Worm (Caenorhabditis elegans) whole organism, midembryonic: ENCODE results near the gene suds-3.

ENCODE experiments used
- T22C8.4 ChIP-seq: fragments of 200-800 bp; sonication (Bioruptor generic); IDR thresholded peaks from 2 replicates; pipeline ENCODE4 v1.3.6; 2022; ENCODE audit warnings: missing genetic modification characterization, missing compliant biosample characterization
- cog-1 ChIP-seq: sonication (generic microtip); optimal IDR thresholded peaks from 2 replicates; lab custom pipeline; 2016; ENCODE audit warnings: missing genetic modification characterization, missing compliant biosample characterization
- flt-1 ChIP-seq: fragments of 200-800 bp; sonication (Bioruptor generic); IDR thresholded peaks from 2 replicates; pipeline ENCODE4 v1.3.6; 2022; ENCODE audit warnings: missing genetic modification characterization, missing compliant biosample characterization
- klf-2 ChIP-seq: fragments of 200-800 bp; sonication (Bioruptor generic); conservative IDR thresholded peaks from 2 replicates; pipeline ENCODE4 v1.3.6; 2022; ENCODE audit warnings: missing genetic modification reagents, missing genetic modification characterization, missing compliant biosample characterization
- med-1 ChIP-seq: sonication (generic microtip); optimal IDR thresholded peaks from 2 replicates; lab custom pipeline; 2017; ENCODE audit warnings: missing genetic modification characterization, mild to moderate bottlenecking, missing compliant biosample characterization, antibody characterized with exemption, missing genetic modification reagents; ENCODE audit not compliant: insufficient read depth
- ref-1 ChIP-seq: fragments of 200-800 bp; sonication (Bioruptor generic); conservative IDR thresholded peaks from 2 replicates; pipeline ENCODE4 v1.3.6; 2022; ENCODE audit warnings: missing genetic modification reagents, missing genetic modification characterization, missing compliant biosample characterization
- ztf-23 ChIP-seq: fragments of 200-800 bp; sonication (Bioruptor generic); IDR thresholded peaks from 2 replicates; pipeline ENCODE4 v1.3.6; 2022; ENCODE audit warnings: missing genetic modification reagents, missing genetic modification characterization, missing compliant biosample characterization
- ztf-29 ChIP-seq: fragments of 200-800 bp; sonication (Bioruptor generic); IDR thresholded peaks from 2 replicates; pipeline ENCODE4 v1.3.6; 2022; ENCODE audit warnings: missing genetic modification reagents, missing genetic modification characterization, missing compliant biosample characterization

ce11 chrV:9918410-9918809 lies 12.4 kb upstream of the suds-3 start, which contains the start of gene C50H2.5:
- TF ChIP-seq flt-1 (GFP tag; lab: Robert Waterston, UW) = no peak
- no peak for TF ChIP-seq med-1 (GFP tag; lab: Kevin White, UChicago)
- TF ChIP-seq cog-1 (tag; lab: Kevin White, UChicago) = no peak
- no peak for TF ChIP-seq ztf-29 (GFP tag; lab: Robert Waterston, UW)
- TF ChIP-seq ref-1 (GFP tag; lab: Robert Waterston, UW) = no peak
- no peak for TF ChIP-seq T22C8.4
- TF ChIP-seq ztf-23 (GFP tag; lab: Robert Waterston, UW) = no peak
- TF ChIP-seq klf-2 (GFP tag; lab: Robert Waterston, UW) = no peak
